Worm (Caenorhabditis elegans): ENCODE measurements around the gene mab-10.

Gene mab-10

ce11 chrII:10548778-10549671 lies 21.1 kb downstream of the mab-10 start (continued):
- TF ChIP-seq unc-62 (GFP tag; optimal IDR thresholded peaks at IDR 0.05) (no peak), unc-39 (tag; optimal IDR thresholded peaks at IDR 0.05) (no peak)

ce11 chrII:10550173-10550572 lies 22.3 kb downstream of the mab-10 start:
- TF ChIP-seq zag-1 (tag; optimal IDR thresholded peaks at IDR 0.05) (peak; percentile 4), mdl-1 (tag; optimal IDR thresholded peaks at IDR 0.05) (peak in 1 of 2 experiments; percentile 19), aly-2 (tag; optimal IDR thresholded peaks at IDR 0.05) (no peak), sma-3 (GFP tag; optimal IDR thresholded peaks at IDR 0.05) (no peak), nhr-129 (tag; optimal IDR thresholded peaks at IDR 0.05) (peak; percentile 44), lin-11 (tag; optimal IDR thresholded peaks at IDR 0.05) (peak; percentile 31), crh-2 (tag; optimal IDR thresholded peaks at IDR 0.05) (peak; percentile 6)

ce11 chrII:10550872-10551647 lies 23.2 kb downstream of the mab-10 start:
- TF ChIP-seq nhr-11 (tag; optimal IDR thresholded peaks at IDR 0.05) (peak; percentile 47), elt-3 (tag; optimal IDR thresholded peaks at IDR 0.05) (no peak), zag-1 (tag; optimal IDR thresholded peaks at IDR 0.05) (no peak), nhr-237 (tag; optimal IDR thresholded peaks at IDR 0.05) (no peak), ceh-82 (tag; optimal IDR thresholded peaks at IDR 0.05) (no peak), ztf-11 (tag; optimal IDR thresholded peaks at IDR 0.05) (no peak), nhr-6 (tag; optimal IDR thresholded peaks at IDR 0.05) (no peak), ama-1 (optimal IDR thresholded peaks at IDR 0.05) (no peak), C34F6.9 (tag; optimal IDR thresholded peaks at IDR 0.05) (no peak), gmeb-1 (tag; optimal IDR thresholded peaks at IDR 0.05) (no peak), ztf-4 (tag; optimal IDR thresholded peaks at IDR 0.05) (no peak), nhr-129 (tag; optimal IDR thresholded peaks at IDR 0.05) (peak; percentile 4), sem-4 (tag; optimal IDR thresholded peaks at IDR 0.05) (no peak), nhr-23 (tag; optimal IDR thresholded peaks at IDR 0.05) (no peak), fos-1 (tag; optimal IDR thresholded peaks at IDR 0.05) (no peak), nhr-25 (tag; optimal IDR thresholded peaks at IDR 0.05) (peak; percentile 58), elt-1 (tag; optimal IDR thresholded peaks at IDR 0.05) (no peak), crh-2 (tag; optimal IDR thresholded peaks at IDR 0.05) (no peak), skn-1 (tag; optimal IDR thresholded peaks at IDR 0.05) (no peak), egl-27 (tag; optimal IDR thresholded peaks at IDR 0.05) (no peak), lin-11 (tag; optimal IDR thresholded peaks at IDR 0.05) (no peak), unc-55 (GFP tag; optimal IDR thresholded peaks at IDR 0.05) (no peak), sma-3 (GFP tag; optimal IDR thresholded peaks at IDR 0.05) (no peak), nhr-12 (tag; optimal IDR thresholded peaks at IDR 0.05) (no peak), sma-9 (GFP tag; optimal IDR thresholded peaks at IDR 0.05) (peak; percentile 27), sma-9 (tag; optimal IDR thresholded peaks at IDR 0.05) (no peak), nhr-21 (tag; optimal IDR thresholded peaks at IDR 0.05) (no peak), nhr-77 (tag; optimal IDR thresholded peaks at IDR 0.05) (no peak), dmd-4 (tag; optimal IDR thresholded peaks at IDR 0.05) (no peak), Y55F3AM.14 (GFP tag; optimal IDR thresholded peaks at IDR 0.05) (no peak), blmp-1 (tag; optimal IDR thresholded peaks at IDR 0.05; ENCODE audit: insufficient read depth) (no peak), mdl-1 (tag; optimal IDR thresholded peaks at IDR 0.05) (no peak), nhr-10 (tag; optimal IDR thresholded peaks at IDR 0.05) (no peak), ztf-1 (GFP tag; conservative IDR thresholded peaks at IDR 0.05) (no peak), F13H6.1 (tag; optimal IDR thresholded peaks at IDR 0.05) (peak; percentile 21), ZK546.5 (tag; optimal IDR thresholded peaks at IDR 0.05) (no peak), R02D3.7 (tag; optimal IDR thresholded peaks at IDR 0.05) (no peak), unc-39 (tag; optimal IDR thresholded peaks at IDR 0.05) (no peak), lin-13 (GFP tag; optimal IDR thresholded peaks at IDR 0.05) (no peak), lsy-2 (tag; optimal IDR thresholded peaks at IDR 0.05) (peak in 1 of 2 experiments; percentile 32), snpc-4 (tag; optimal IDR thresholded peaks at IDR 0.05) (no peak), peb-1 (tag; optimal IDR thresholded peaks at IDR 0.05) (no peak), ceh-16 (tag; optimal IDR thresholded peaks at IDR 0.05) (no peak), alr-1 (tag; optimal IDR thresholded peaks at IDR 0.05) (no peak)

All from whole organism, L2 larva.